Fruit fly (Drosophila melanogaster) whole organism, embryonic: ENCODE data around the gene CG42728.

Experiments used
- BtbVII ChIP-seq: fragments of 200-800 bp; sonication (Bioruptor generic); optimal IDR thresholded peaks from 3 replicates; lab custom pipeline; 2017; ENCODE audit warnings: missing biosample characterization, mild to moderate bottlenecking, missing genetic modification characterization
- Bteb2 ChIP-seq: fragments of 200-800 bp; sonication (Bioruptor generic); optimal IDR thresholded peaks from 2 replicates; lab custom pipeline; 2016; ENCODE audit warnings: missing biosample characterization, missing genetic modification characterization
- CG10147 ChIP-seq: fragments of 200-800 bp; sonication (Bioruptor generic); optimal IDR thresholded peaks from 2 replicates; lab custom pipeline; 2019; ENCODE audit warnings: missing biosample characterization, mild to moderate bottlenecking, missing genetic modification characterization, moderate library complexity
- CG11504 ChIP-seq: fragments of 200-800 bp; sonication (Bioruptor generic); optimal IDR thresholded peaks from 3 replicates; lab custom pipeline; 2019; ENCODE audit warnings: missing biosample characterization, mild to moderate bottlenecking, missing genetic modification characterization, moderate library complexity
- CG11560 ChIP-seq: fragments of 200-800 bp; sonication (Bioruptor generic); IDR thresholded peaks from 3 replicates; pipeline ENCODE4 v1.3.6; 2022; ENCODE audit warnings: missing biosample characterization, missing genetic modification characterization
- CG14050 ChIP-seq: fragments of 200-800 bp; sonication (Bioruptor generic); IDR thresholded peaks from 3 replicates; pipeline ENCODE4 v1.3.6; 2022; ENCODE audit warnings: missing biosample characterization, missing genetic modification characterization
- CG17568 ChIP-seq: fragments of 200-800 bp; sonication (Bioruptor generic); optimal IDR thresholded peaks from 2 replicates; lab custom pipeline; 2018; ENCODE audit warnings: missing biosample characterization, mild to moderate bottlenecking, missing genetic modification characterization, moderate library complexity
- CG17612 ChIP-seq: fragments of 200-800 bp; sonication (Bioruptor generic); IDR thresholded peaks from 2 replicates; pipeline ENCODE4 v1.3.6; 2022; ENCODE audit warnings: missing biosample characterization, missing genetic modification characterization
- CG17912 ChIP-seq: fragments of 200-800 bp; sonication (Bioruptor generic); optimal IDR thresholded peaks from 2 replicates; lab custom pipeline; 2018; ENCODE audit warnings: missing biosample characterization, mild to moderate bottlenecking, missing genetic modification characterization
- CG1792 ChIP-seq: fragments of 200-800 bp; sonication (Bioruptor generic); optimal IDR thresholded peaks from 2 replicates; lab custom pipeline; 2016; ENCODE audit warnings: missing biosample characterization, missing genetic modification characterization
- CG3065 ChIP-seq: fragments of 200-800 bp; sonication (Bioruptor generic); optimal IDR thresholded peaks from 2 replicates; lab custom pipeline; 2016; ENCODE audit warnings: missing biosample characterization, missing genetic modification characterization
- CG31365 ChIP-seq: fragments of 200-800 bp; sonication (Bioruptor generic); optimal IDR thresholded peaks from 2 replicates; lab custom pipeline; 2018; ENCODE audit warnings: missing biosample characterization, mild to moderate bottlenecking, missing genetic modification characterization
- CG4328 ChIP-seq: fragments of 200-800 bp; sonication (Bioruptor generic); optimal IDR thresholded peaks from 3 replicates; lab custom pipeline; 2017; ENCODE audit warnings: missing biosample characterization, missing genetic modification reagents, missing genetic modification characterization
- CG4404 ChIP-seq: fragments of 200-800 bp; sonication (Bioruptor generic); IDR thresholded peaks from 2 replicates; pipeline ENCODE4 v1.3.6; 2022; ENCODE audit warnings: missing biosample characterization, missing genetic modification characterization
- CG7271 ChIP-seq: fragments of 200-800 bp; sonication (Bioruptor generic); optimal IDR thresholded peaks from 2 replicates; lab custom pipeline; 2018; ENCODE audit warnings: missing biosample characterization, mild to moderate bottlenecking, missing genetic modification characterization, moderate library complexity
- CkIIα-i1 ChIP-seq: fragments of 200-800 bp; sonication (Bioruptor generic); IDR thresholded peaks from 2 replicates; pipeline ENCODE4 v1.3.6; 2022; ENCODE audit warnings: missing biosample characterization, missing genetic modification characterization
- Dip3 ChIP-seq: fragments of 200-800 bp; sonication (Bioruptor generic); optimal IDR thresholded peaks from 3 replicates; lab custom pipeline; 2016; ENCODE audit warnings: missing biosample characterization, missing genetic modification characterization
- Fer3 ChIP-seq: fragments of 200-800 bp; sonication (Bioruptor generic); optimal IDR thresholded peaks from 2 replicates; lab custom pipeline; 2018; ENCODE audit warnings: missing biosample characterization, mild to moderate bottlenecking, missing genetic modification characterization, moderate library complexity
- HLH3B ChIP-seq: fragments of 200-800 bp; sonication (Bioruptor generic); IDR thresholded peaks from 2 replicates; pipeline ENCODE4 v1.3.6; 2022; ENCODE audit warnings: missing biosample characterization, missing genetic modification characterization
- Hey ChIP-seq: fragments of 200-800 bp; sonication (Bioruptor generic); optimal IDR thresholded peaks from 3 replicates; lab custom pipeline; 2018; ENCODE audit warnings: missing biosample characterization, mild to moderate bottlenecking, missing genetic modification characterization
- Hr39 ChIP-seq: fragments of >200 bp; optimal IDR thresholded peaks from 2 replicates; lab custom pipeline; 2017
- Lpt ChIP-seq: fragments of >200 bp; optimal IDR thresholded peaks from 2 replicates; lab custom pipeline; 2018; ENCODE audit warnings: missing biosample characterization, missing genetic modification characterization
- MTF-1 ChIP-seq: fragments of 200-800 bp; sonication (Bioruptor generic); optimal IDR thresholded peaks from 2 replicates; lab custom pipeline; 2018; ENCODE audit warnings: missing biosample characterization, mild to moderate bottlenecking, missing genetic modification characterization, borderline replicate concordance
- Mes4 ChIP-seq: fragments of 200-800 bp; sonication (Bioruptor generic); optimal IDR thresholded peaks from 2 replicates; lab custom pipeline; 2016; ENCODE audit warnings: missing biosample characterization, missing genetic modification characterization
- Oli ChIP-seq: fragments of 200-800 bp; sonication (Bioruptor generic); optimal IDR thresholded peaks from 2 replicates; lab custom pipeline; 2018; ENCODE audit warnings: missing biosample characterization, mild to moderate bottlenecking, missing genetic modification characterization, moderate library complexity
- Optix ChIP-seq: fragments of 200-800 bp; sonication (Bioruptor generic); IDR thresholded peaks from 3 replicates; pipeline ENCODE4 v1.3.6; 2022; ENCODE audit warnings: missing biosample characterization, missing genetic modification characterization
- Ptx1 ChIP-seq: fragments of 200-800 bp; sonication (Bioruptor generic); IDR thresholded peaks from 2 replicates; pipeline ENCODE4 v1.3.6; 2022; ENCODE audit warnings: missing biosample characterization, missing genetic modification characterization
- Rx ChIP-seq: fragments of 200-800 bp; sonication (Bioruptor generic); IDR thresholded peaks from 2 replicates; pipeline ENCODE4 v1.3.6; 2022; ENCODE audit warnings: missing biosample characterization, missing genetic modification characterization
- Six4 ChIP-seq: fragments of 200-800 bp; sonication (Bioruptor generic); optimal IDR thresholded peaks from 2 replicates; lab custom pipeline; 2016; ENCODE audit warnings: missing biosample characterization, missing genetic modification characterization
- ap ChIP-seq: fragments of 200-800 bp; sonication (Bioruptor generic); IDR thresholded peaks from 2 replicates; pipeline ENCODE4 v1.3.6; 2022; ENCODE audit warnings: missing biosample characterization, missing genetic modification characterization
- ato ChIP-seq: fragments of 200-800 bp; sonication (Bioruptor generic); IDR thresholded peaks from 2 replicates; pipeline ENCODE4 v1.3.6; 2022; ENCODE audit warnings: missing biosample characterization, missing genetic modification characterization; ENCODE audit not compliant: partially characterized antibody
- btn ChIP-seq: fragments of 200-800 bp; sonication (Bioruptor generic); optimal IDR thresholded peaks from 2 replicates; lab custom pipeline; 2016; ENCODE audit warnings: missing biosample characterization, missing genetic modification characterization
- cg ChIP-seq: fragments of 200-800 bp; sonication (Bioruptor generic); optimal IDR thresholded peaks from 3 replicates; lab custom pipeline; 2019; ENCODE audit warnings: missing biosample characterization, mild to moderate bottlenecking, missing genetic modification characterization, moderate library complexity
- cwo ChIP-seq: fragments of 200-800 bp; sonication (Bioruptor generic); optimal IDR thresholded peaks from 3 replicates; lab custom pipeline; 2017; ENCODE audit warnings: missing biosample characterization, missing genetic modification characterization, mild to moderate bottlenecking, moderate library complexity, missing genetic modification reagents
- eve ChIP-seq, 2 experiments: fragments of >200 bp; optimal IDR thresholded peaks; 2 replicates each; lab custom pipeline; 2017; ENCODE audit warnings: missing biosample characterization in 2 of 2, missing genetic modification characterization in 2 of 2
- ftz-f1 ChIP-seq: fragments of 200-800 bp; sonication (Bioruptor generic); optimal IDR thresholded peaks from 2 replicates; lab custom pipeline; 2016; ENCODE audit warnings: missing biosample characterization, missing genetic modification characterization
- gcm2 ChIP-seq: fragments of 200-800 bp; sonication (Bioruptor generic); optimal IDR thresholded peaks from 2 replicates; lab custom pipeline; 2016; ENCODE audit warnings: missing biosample characterization, missing genetic modification characterization
- hbn ChIP-seq: fragments of 200-800 bp; sonication (Bioruptor generic); IDR thresholded peaks from 2 replicates; pipeline ENCODE4 v1.3.6; 2022; ENCODE audit warnings: missing biosample characterization, missing genetic modification characterization; ENCODE audit not compliant: partially characterized antibody
- jing ChIP-seq: fragments of 200-800 bp; sonication (Bioruptor generic); optimal IDR thresholded peaks from 2 replicates; lab custom pipeline; 2018; ENCODE audit warnings: missing biosample characterization, mild to moderate bottlenecking, missing genetic modification characterization
- kah ChIP-seq: fragments of 200-800 bp; sonication (Bioruptor generic); optimal IDR thresholded peaks from 2 replicates; lab custom pipeline; 2018; ENCODE audit warnings: missing biosample characterization, mild to moderate bottlenecking, missing genetic modification characterization
- onecut ChIP-seq: fragments of 200-800 bp; sonication (Bioruptor generic); IDR thresholded peaks from 2 replicates; pipeline ENCODE4 v1.3.6; 2022; ENCODE audit warnings: missing biosample characterization, missing genetic modification characterization
- pnt ChIP-seq: fragments of 200-800 bp; sonication (Bioruptor generic); optimal IDR thresholded peaks from 3 replicates; lab custom pipeline; 2016; ENCODE audit warnings: missing biosample characterization, missing genetic modification characterization
- pros ChIP-seq: fragments of 200-800 bp; sonication (Bioruptor generic); optimal IDR thresholded peaks from 3 replicates; lab custom pipeline; 2019; ENCODE audit warnings: missing biosample characterization, mild to moderate bottlenecking, missing genetic modification characterization, moderate library complexity
- pum ChIP-seq: fragments of 200-800 bp; sonication (Bioruptor generic); optimal IDR thresholded peaks from 2 replicates; lab custom pipeline; 2016; ENCODE audit warnings: missing biosample characterization, missing genetic modification characterization
- run ChIP-seq: fragments of 200-800 bp; sonication (Bioruptor generic); optimal IDR thresholded peaks from 3 replicates; lab custom pipeline; 2018; ENCODE audit warnings: missing biosample characterization, mild to moderate bottlenecking, missing genetic modification characterization
- sc ChIP-seq, 3 experiments: fragments of >200 bp in 2 of 3; fragments of 200-800 bp in 1 of 3; sonication (Bioruptor generic) in 1 of 3; optimal IDR thresholded peaks; 2 replicates in 2 of 3; 3 replicates in 1 of 3; lab custom pipeline; 2017; ENCODE audit warnings: mild to moderate bottlenecking in 1 of 3, missing biosample characterization in 1 of 3, missing genetic modification characterization in 1 of 3, missing genetic modification reagents in 1 of 3
- sim ChIP-seq: fragments of 200-800 bp; sonication (Bioruptor generic); IDR thresholded peaks from 2 replicates; pipeline ENCODE4 v1.3.6; 2022; ENCODE audit warnings: missing biosample characterization, missing genetic modification characterization
- slbo ChIP-seq: fragments of 200-800 bp; sonication (Bioruptor generic); IDR thresholded peaks from 2 replicates; pipeline ENCODE4 v1.3.6; 2022; ENCODE audit warnings: missing biosample characterization, missing genetic modification characterization
- sug ChIP-seq: fragments of 200-800 bp; optimal IDR thresholded peaks from 2 replicates; lab custom pipeline; 2019; ENCODE audit warnings: missing biosample characterization, mild to moderate bottlenecking, missing genetic modification characterization, moderate library complexity
- zfh2 ChIP-seq: fragments of 200-800 bp; sonication (Bioruptor generic); optimal IDR thresholded peaks from 2 replicates; lab custom pipeline; 2016; ENCODE audit warnings: missing biosample characterization, missing genetic modification characterization

The CG42728 gene

dm6 chr3L:15532368-15533030 lies 4.5 kb upstream of the CG42728 start (continued):
- no peak for TF ChIP-seq sc (optimal IDR thresholded peaks at IDR 0.05; lab: Kevin White, UChicago)
- TF ChIP-seq sc (GFP tag; optimal IDR thresholded peaks at IDR 0.05; lab: Kevin White, UChicago), result no peak
- peak; percentile 23; the same call in 1 of the 2 replicates for TF ChIP-seq onecut
- no peak for TF ChIP-seq CG3065 (GFP tag; lab: Kevin White, UChicago)
- TF ChIP-seq kah (GFP tag; lab: Kevin White, UChicago), result no peak
- TF ChIP-seq btn (GFP tag; lab: Kevin White, UChicago), result no peak
- TF ChIP-seq CG17612 (GFP tag; lab: Robert Waterston, UW), result no peak
- TF ChIP-seq CG31365, result no peak
- TF ChIP-seq CG17568 (GFP tag; lab: Kevin White, UChicago), result no peak
- TF ChIP-seq pum (GFP tag; lab: Kevin White, UChicago), result no peak
- TF ChIP-seq CG10147 (GFP tag; lab: Kevin White, UChicago), result peak; percentile 32
- TF ChIP-seq ap (GFP tag; lab: Robert Waterston, UW), result no peak
- TF ChIP-seq Hey (tag; lab: Kevin White, UChicago), result no peak
- peak; percentile 14 for TF ChIP-seq sug
- TF ChIP-seq ato, result no peak
- no peak for TF ChIP-seq jing
- TF ChIP-seq ftz-f1 (GFP tag; lab: Kevin White, UChicago), result no peak
- no peak for TF ChIP-seq CkIIα-i1 (GFP tag; lab: Robert Waterston, UW)
- TF ChIP-seq Fer3 (tag; lab: Kevin White, UChicago), result peak; percentile 16
- TF ChIP-seq Mes4 (GFP tag; lab: Kevin White, UChicago), result no peak
- no peak for TF ChIP-seq Bteb2 (GFP tag; lab: Kevin White, UChicago)
- TF ChIP-seq Hr39, result no peak
- TF ChIP-seq HLH3B (GFP tag; lab: Robert Waterston, UW), result no peak; the same call in 1 of the 2 replicates
- peak; percentile 44 for TF ChIP-seq Six4 (GFP tag; lab: Kevin White, UChicago)
- TF ChIP-seq Dip3 (GFP tag; lab: Kevin White, UChicago), result no peak
- peak; percentile 25 for TF ChIP-seq Oli (tag; lab: Kevin White, UChicago)
- TF ChIP-seq pros, result peak; percentile 61
- TF ChIP-seq Optix (GFP tag; lab: Robert Waterston, UW), result no peak
- peak; percentile 9; the same call in 1 of the 3 replicates for TF ChIP-seq CG14050 (GFP tag; lab: Robert Waterston, UW)
- TF ChIP-seq cwo (GFP tag; lab: Kevin White, UChicago), result peak; percentile 34
- TF ChIP-seq cg, result no peak
- TF ChIP-seq MTF-1 (GFP tag; lab: Kevin White, UChicago), result no peak
- TF ChIP-seq sim (GFP tag; lab: Robert Waterston, UW), result peak; percentile 29; the same call in 1 of the 2 replicates
- TF ChIP-seq eve (GFP tag; optimal IDR thresholded peaks at IDR 0.05; lab: Kevin White, UChicago), result no peak
- no peak for TF ChIP-seq pnt
- TF ChIP-seq CG4404, result peak; percentile 24; the same call in 1 of the 2 replicates
- TF ChIP-seq CG11504 (tag; lab: Kevin White, UChicago), result peak; percentile 76
- TF ChIP-seq CG17912 (GFP tag; lab: Kevin White, UChicago), result no peak
- no peak for TF ChIP-seq CG7271 (tag; lab: Kevin White, UChicago)
- TF ChIP-seq CG11560 (tag; lab: Robert Waterston, UW), result no peak
- no peak for TF ChIP-seq run (tag; lab: Kevin White, UChicago)
- TF ChIP-seq CG4328, result no peak
- TF ChIP-seq Lpt (GFP tag; lab: Kevin White, UChicago), result no peak
- TF ChIP-seq hbn, result no peak
- TF ChIP-seq Ptx1 (GFP tag; lab: Robert Waterston, UW), result peak; percentile 71
- peak; percentile 5 for TF ChIP-seq CG1792 (GFP tag; lab: Kevin White, UChicago)
- TF ChIP-seq gcm2 (GFP tag; lab: Kevin White, UChicago), result no peak
- peak; percentile 46 for TF ChIP-seq Rx (GFP tag; lab: Robert Waterston, UW)
- TF ChIP-seq BtbVII (GFP tag; lab: Kevin White, UChicago), result no peak
- peak; percentile 63 for TF ChIP-seq slbo
- TF ChIP-seq zfh2 (GFP tag; lab: Kevin White, UChicago), result peak; percentile 22
